Worm (Caenorhabditis elegans): Measurements from ENCODE around the gene K12H6.7.

The K12H6.7 gene

DNA sequence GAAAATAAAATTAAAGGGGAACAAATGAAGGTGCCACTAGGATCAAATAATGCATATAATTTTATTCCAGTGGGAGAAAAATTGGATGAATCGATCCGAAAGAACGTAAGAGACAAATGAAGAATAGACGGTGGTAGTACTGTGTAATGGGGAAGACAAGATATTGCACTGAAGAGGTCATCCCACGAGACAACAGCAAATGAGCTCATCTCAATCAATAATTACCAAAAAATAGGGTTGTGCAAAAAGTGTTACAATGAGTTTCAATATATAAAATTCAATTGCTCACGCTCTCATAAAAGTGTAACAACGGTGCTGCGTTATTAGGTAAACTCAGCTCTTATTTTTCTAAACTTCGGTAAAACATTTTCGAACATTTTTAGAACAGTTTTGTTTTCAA lies at the start of gene K12H6.7:
TSS of gene K12H6.7 (minus strand) at position 101 of the 400 bp plus-strand sequence.
- no peak for TF ChIP-seq madf-3 (GFP tag; IDR thresholded peaks at IDR 0.05)
- TF ChIP-seq ztf-3 (GFP tag; optimal IDR thresholded peaks at IDR 0.05): no peak
- TF ChIP-seq madf-10 (tag; optimal IDR thresholded peaks at IDR 0.05): no peak
- TF ChIP-seq B0019.2 (GFP tag; conservative IDR thresholded peaks at IDR 0.05): no peak
- TF ChIP-seq let-526 (GFP tag; IDR thresholded peaks at IDR 0.05): no peak

DNA sequence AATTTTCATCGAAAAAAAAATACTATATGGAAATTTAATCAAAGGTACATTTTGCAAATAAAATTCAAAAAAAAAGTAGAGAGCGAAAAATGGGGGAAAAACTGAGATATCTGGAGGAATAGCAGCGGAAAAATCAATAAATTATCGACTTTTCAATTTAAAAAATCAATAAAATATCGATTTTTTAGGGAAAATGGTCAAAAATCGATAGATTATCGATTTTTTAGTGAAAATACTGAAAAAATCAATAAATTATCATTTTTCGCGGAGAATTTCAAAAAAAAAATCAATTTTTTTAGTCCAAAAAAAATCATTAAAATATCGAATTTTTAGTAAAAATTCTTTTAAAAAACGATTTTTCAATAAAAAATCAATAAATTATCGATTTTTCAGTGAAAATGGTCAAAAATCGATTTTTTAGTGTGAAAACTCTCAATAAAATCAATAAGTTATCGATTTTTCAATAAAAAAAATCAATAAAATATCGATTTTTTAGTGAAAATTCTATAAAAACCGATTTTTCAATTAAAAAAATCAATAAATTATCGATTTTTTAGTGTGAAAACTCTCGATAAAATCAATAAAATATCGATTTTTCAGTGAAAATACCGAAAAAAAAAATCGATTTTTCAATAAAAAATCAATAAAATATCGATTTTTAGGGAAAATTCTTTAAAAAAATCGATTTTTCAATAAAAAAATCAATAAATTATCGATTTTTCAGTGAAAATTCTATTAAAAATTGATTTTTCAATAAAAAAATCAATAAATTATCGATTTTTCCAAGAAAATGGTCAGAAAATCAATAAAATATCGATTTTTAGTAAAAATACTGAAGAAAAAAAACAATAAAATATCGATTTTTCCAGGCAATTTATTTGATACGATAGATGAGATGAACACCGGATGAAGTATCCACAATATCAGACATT lies 49.0 kb upstream of the K12H6.7 start:
- no peak for TF ChIP-seq unc-130 (GFP tag; optimal IDR thresholded peaks at IDR 0.05)
- no peak for TF ChIP-seq hsf-1 (GFP tag; IDR thresholded peaks at IDR 0.05)
- no peak for TF ChIP-seq F10E7.11 (tag; optimal IDR thresholded peaks at IDR 0.05)
- TF ChIP-seq atf-7 (tag; optimal IDR thresholded peaks at IDR 0.05): no peak
- no peak for TF ChIP-seq athp-1 (tag; optimal IDR thresholded peaks at IDR 0.05)
- no peak for TF ChIP-seq egl-18 (GFP tag; IDR thresholded peaks at IDR 0.05)
- no peak for TF ChIP-seq dox-1 (GFP tag; IDR thresholded peaks at IDR 0.05)
- no peak for TF ChIP-seq D2030.7 (GFP tag; IDR thresholded peaks at IDR 0.05)
- TF ChIP-seq mel-28 (tag; optimal IDR thresholded peaks at IDR 0.05; ENCODE audit: borderline replicate concordance): no peak
- TF ChIP-seq nfya-2 (GFP tag; IDR thresholded peaks at IDR 0.05): no peak
- no peak for TF ChIP-seq tbx-9 (tag; optimal IDR thresholded peaks at IDR 0.05; ENCODE audit: borderline replicate concordance)
- no peak for TF ChIP-seq rcor-1 (GFP tag; IDR thresholded peaks at IDR 0.05)
- no peak for TF ChIP-seq ztf-6 (GFP tag; IDR thresholded peaks at IDR 0.05)
- TF ChIP-seq K11D2.4 (GFP tag; IDR thresholded peaks at IDR 0.05): no peak

DNA sequence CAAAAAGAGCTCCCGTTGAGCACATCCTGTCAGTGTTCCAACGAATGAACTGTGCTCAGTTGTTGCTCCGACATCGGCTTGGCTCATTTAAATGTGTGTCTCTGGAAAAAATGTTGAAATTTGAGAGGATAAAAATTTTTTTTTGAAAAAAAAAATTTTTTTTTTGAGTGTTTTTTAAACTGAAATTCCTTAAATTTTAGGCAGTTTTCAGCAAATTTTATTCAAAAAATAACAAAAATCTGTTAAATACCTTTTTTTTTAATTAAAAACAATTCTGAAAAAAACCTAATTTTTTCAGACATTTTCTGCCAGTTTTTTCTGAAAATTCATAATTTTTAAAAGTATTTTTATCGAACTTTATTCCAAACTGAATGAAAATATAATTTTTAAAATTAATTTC lies 48.1 kb upstream of the K12H6.7 start, which contains the start of gene pigw-1:
TSS of gene pigw-1 (minus strand) at position 101 of the 400 bp plus-strand sequence.
- TF ChIP-seq akir-1 (GFP tag; optimal IDR thresholded peaks at IDR 0.05) (no peak), die-1 (tag; optimal IDR thresholded peaks at IDR 0.05) (no peak), B0035.1 (tag; optimal IDR thresholded peaks at IDR 0.05) (no peak), efl-1 (GFP tag; optimal IDR thresholded peaks at IDR 0.05) (no peak), zfh-2 (GFP tag; conservative IDR thresholded peaks at IDR 0.05) (no peak), bed-1 (GFP tag; IDR thresholded peaks at IDR 0.05) (no peak), nfya-2 (GFP tag; IDR thresholded peaks at IDR 0.05) (no peak), tlf-1 (GFP tag; optimal IDR thresholded peaks at IDR 0.05) (no peak), atf-7 (tag; optimal IDR thresholded peaks at IDR 0.05) (no peak), cebp-2 (GFP tag; IDR thresholded peaks at IDR 0.05) (no peak), tbx-9 (tag; optimal IDR thresholded peaks at IDR 0.05; ENCODE audit: borderline replicate concordance) (no peak), dpl-1 (GFP tag; optimal IDR thresholded peaks at IDR 0.05) (no peak), tbp1 (GFP tag; optimal IDR thresholded peaks at IDR 0.05) (no peak), hlh-12 (tag; optimal IDR thresholded peaks at IDR 0.05) (no peak), lsy-27 (tag; optimal IDR thresholded peaks at IDR 0.05; ENCODE audit: borderline replicate concordance, insufficient read depth) (no peak), rec-8 (tag; optimal IDR thresholded peaks at IDR 0.05) (no peak), sdz-38 (tag; optimal IDR thresholded peaks at IDR 0.05) (no peak), F57A8.1 (GFP tag; optimal IDR thresholded peaks at IDR 0.05) (no peak)
